Worm (Caenorhabditis elegans) whole organism, mixed stage, embryonic: ENCODE measurements around the gene T10F2.5.

ENCODE experiments used
- ces-1 ChIP-seq: fragments of 150-350 bp; optimal IDR thresholded peaks from 2 replicates; lab custom pipeline; 2014; ENCODE audit warnings: missing biosample characterization, missing genetic modification reagents, missing genetic modification characterization
- cnd-1 ChIP-seq: fragments of 200-800 bp; sonication (Bioruptor generic); optimal IDR thresholded peaks from 2 replicates; lab custom pipeline; 2018; ENCODE audit warnings: mild to moderate bottlenecking, missing genetic modification characterization, missing compliant biosample characterization
- elt-1 ChIP-seq: sonication (generic microtip); optimal IDR thresholded peaks from 2 replicates; lab custom pipeline; 2017; ENCODE audit warnings: missing genetic modification characterization, mild to moderate bottlenecking, missing compliant biosample characterization, antibody characterized with exemption, moderate library complexity, borderline replicate concordance; ENCODE audit not compliant: insufficient read depth
- elt-3 ChIP-seq: fragments of 150-350 bp; optimal IDR thresholded peaks from 2 replicates; lab custom pipeline; 2014; ENCODE audit warnings: missing biosample characterization, missing genetic modification characterization
- lsy-2 ChIP-seq: fragments of 150-350 bp; optimal IDR thresholded peaks from 2 replicates; lab custom pipeline; 2014; ENCODE audit warnings: missing biosample characterization, missing genetic modification characterization
- mls-2 ChIP-seq: sonication (generic microtip); optimal IDR thresholded peaks from 2 replicates; lab custom pipeline; 2016; ENCODE audit warnings: mild to moderate bottlenecking, missing genetic modification characterization, moderate library complexity, missing compliant biosample characterization
- nhr-237 ChIP-seq: fragments of 150-350 bp; optimal IDR thresholded peaks from 2 replicates; lab custom pipeline; 2014; ENCODE audit warnings: missing biosample characterization, missing genetic modification characterization
- nhr-28 ChIP-seq: fragments of 150-350 bp; optimal IDR thresholded peaks from 2 replicates; lab custom pipeline; 2014; ENCODE audit warnings: missing biosample characterization, missing genetic modification characterization
- nhr-76 ChIP-seq: sonication (generic microtip); optimal IDR thresholded peaks from 2 replicates; lab custom pipeline; 2017; ENCODE audit warnings: missing biosample characterization, missing genetic modification characterization
- unc-120 ChIP-seq: sonication (generic microtip); optimal IDR thresholded peaks from 2 replicates; lab custom pipeline; 2017; ENCODE audit warnings: missing genetic modification characterization, missing compliant biosample characterization; ENCODE audit not compliant: poor library complexity, severe bottlenecking
- unc-62 ChIP-seq: fragments of 150-350 bp; optimal IDR thresholded peaks from 2 replicates; lab custom pipeline; 2014; ENCODE audit warnings: missing biosample characterization, missing genetic modification reagents, missing genetic modification characterization

- TF ChIP-seq unc-62 (GFP tag; lab: Kevin White, UChicago) (no peak), mls-2 (tag; lab: Kevin White, UChicago) (no peak), nhr-237 (tag; lab: Kevin White, UChicago) (no peak), nhr-28 (tag; lab: Kevin White, UChicago) (no peak), elt-3 (no peak), ces-1 (GFP tag; lab: Kevin White, UChicago) (no peak), lsy-2 (tag; lab: Kevin White, UChicago) (no peak), nhr-76 (tag; lab: Kevin White, UChicago) (no peak), unc-120 (tag; lab: Kevin White, UChicago) (no peak), elt-1 (tag; lab: Kevin White, UChicago) (no peak), cnd-1 (tag; lab: Kevin White, UChicago) (no peak)
These were observed 47.0 kb downstream of the T10F2.5 start for ce11 chrIII:5112399-5112798.
